Worm (Caenorhabditis elegans) whole organism, mixed stage, embryonic: ENCODE data around the gene R05F9.9.

Experiments
- elt-1 ChIP-seq: sonication (generic microtip); optimal IDR thresholded peaks from 2 replicates; lab custom pipeline; 2017; ENCODE audit warnings: missing genetic modification characterization, mild to moderate bottlenecking, missing compliant biosample characterization, antibody characterized with exemption, moderate library complexity, borderline replicate concordance; ENCODE audit not compliant: insufficient read depth
- lin-13 ChIP-seq: fragments of 150-350 bp; optimal IDR thresholded peaks from 2 replicates; lab custom pipeline; 2014; ENCODE audit warnings: missing biosample characterization, missing genetic modification characterization
- nhr-12 ChIP-seq: fragments of 150-350 bp; optimal IDR thresholded peaks from 2 replicates; lab custom pipeline; 2014; ENCODE audit warnings: missing biosample characterization, missing genetic modification characterization
- nhr-2 ChIP-seq: fragments of 150-350 bp; optimal IDR thresholded peaks from 2 replicates; lab custom pipeline; 2014; ENCODE audit warnings: missing biosample characterization, missing genetic modification characterization
- nhr-237 ChIP-seq: fragments of 150-350 bp; optimal IDR thresholded peaks from 2 replicates; lab custom pipeline; 2014; ENCODE audit warnings: missing biosample characterization, missing genetic modification characterization
- nhr-28 ChIP-seq: fragments of 150-350 bp; optimal IDR thresholded peaks from 2 replicates; lab custom pipeline; 2014; ENCODE audit warnings: missing biosample characterization, missing genetic modification characterization
- unc-62 ChIP-seq: fragments of 150-350 bp; optimal IDR thresholded peaks from 2 replicates; lab custom pipeline; 2014; ENCODE audit warnings: missing biosample characterization, missing genetic modification reagents, missing genetic modification characterization
- ztf-11 ChIP-seq: fragments of 150-350 bp; optimal IDR thresholded peaks from 2 replicates; lab custom pipeline; 2014; ENCODE audit warnings: missing biosample characterization, missing genetic modification characterization

ce11 chrII:4914214-4914613 is 12.3 kb upstream of the R05F9.9 start, which contains the start of gene R05F9.11:
- TF ChIP-seq nhr-12 (no peak), unc-62 (GFP tag; lab: Kevin White, UChicago) (no peak), nhr-2 (tag; lab: Kevin White, UChicago) (no peak), lin-13 (tag; lab: Kevin White, UChicago) (no peak), nhr-28 (tag; lab: Kevin White, UChicago) (no peak), nhr-237 (no peak), elt-1 (tag; lab: Kevin White, UChicago) (no peak), ztf-11 (tag; lab: Kevin White, UChicago) (no peak)
